Worm (Caenorhabditis elegans): ENCODE data around the gene F46C8.1.

DNA sequence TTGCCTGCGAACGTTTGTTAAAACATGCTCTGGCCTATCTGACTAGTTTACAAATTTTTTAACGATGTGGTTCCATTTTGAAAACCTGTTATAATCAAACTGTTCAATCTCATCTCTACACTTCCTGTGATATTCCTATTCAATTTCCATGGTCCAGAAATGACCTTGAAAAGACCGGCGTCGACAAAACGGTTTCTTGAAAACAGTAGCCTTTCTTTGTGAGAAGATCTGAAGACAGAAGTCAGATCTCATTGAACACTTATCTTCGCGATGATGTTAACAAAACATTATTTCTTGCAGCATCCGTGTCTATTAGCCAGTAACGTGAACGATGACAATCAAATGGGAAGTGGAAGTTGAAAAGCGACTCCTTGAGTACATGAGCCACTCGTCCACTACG is 48.4 kb downstream of the F46C8.1 start, which contains the start of gene C44E12.1:
- no peak for TF ChIP-seq unc-62 (GFP tag; optimal IDR thresholded peaks at IDR 0.05)
- no peak for TF ChIP-seq lin-13 (GFP tag; optimal IDR thresholded peaks at IDR 0.05)
- TF ChIP-seq jun-1 (tag; optimal IDR thresholded peaks at IDR 0.05), result no peak

All from whole organism, L1 larva.